Worm (Caenorhabditis elegans) whole organism, young adult: ENCODE data around the gene K12H6.12.

Experiments used
- F49E8.2 ChIP-seq: sonication (generic microtip); optimal IDR thresholded peaks from 3 replicates; lab custom pipeline; 2017; ENCODE audit warnings: missing genetic modification characterization, mild to moderate bottlenecking, missing compliant biosample characterization, antibody characterized with exemption, moderate library complexity; ENCODE audit not compliant: insufficient read depth
- F55B11.4 ChIP-seq: sonication (generic microtip); optimal IDR thresholded peaks from 2 replicates; lab custom pipeline; 2016; ENCODE audit warnings: missing compliant biosample characterization, missing genetic modification characterization, borderline replicate concordance; ENCODE audit not compliant: insufficient read depth
- cebp-2 ChIP-seq: fragments of 200-800 bp; sonication (Bioruptor generic); IDR thresholded peaks from 2 replicates; pipeline ENCODE4 v1.3.6; 2022; ENCODE audit warnings: missing genetic modification characterization, missing compliant biosample characterization
- snpc-4 ChIP-seq, 5 experiments: fragments of 150-350 bp in 1 of 5; sonication (generic microtip) in 4 of 5; optimal IDR thresholded peaks; 2 replicates each; lab custom pipeline; 2014 to 2018; ENCODE audit warnings: missing genetic modification characterization in 5 of 5, missing biosample characterization in 3 of 5, antibody characterized with exemption in 2 of 5, mild to moderate bottlenecking in 2 of 5, missing compliant biosample characterization in 2 of 5, missing genotype in 2 of 5, moderate library complexity in 2 of 5, missing genetic modification reagents in 1 of 5
- unc-62 ChIP-seq: fragments of 150-350 bp; optimal IDR thresholded peaks from 2 replicates; lab custom pipeline; 2014; ENCODE audit warnings: missing biosample characterization, missing genetic modification reagents, missing genetic modification characterization

DNA sequence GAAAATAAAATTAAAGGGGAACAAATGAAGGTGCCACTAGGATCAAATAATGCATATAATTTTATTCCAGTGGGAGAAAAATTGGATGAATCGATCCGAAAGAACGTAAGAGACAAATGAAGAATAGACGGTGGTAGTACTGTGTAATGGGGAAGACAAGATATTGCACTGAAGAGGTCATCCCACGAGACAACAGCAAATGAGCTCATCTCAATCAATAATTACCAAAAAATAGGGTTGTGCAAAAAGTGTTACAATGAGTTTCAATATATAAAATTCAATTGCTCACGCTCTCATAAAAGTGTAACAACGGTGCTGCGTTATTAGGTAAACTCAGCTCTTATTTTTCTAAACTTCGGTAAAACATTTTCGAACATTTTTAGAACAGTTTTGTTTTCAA lies 28.9 kb downstream of the K12H6.12 start, which contains the start of gene K12H6.7:
- TF ChIP-seq unc-62 (GFP tag; lab: Kevin White, UChicago) (no peak), F55B11.4 (tag; lab: Kevin White, UChicago) (no peak), cebp-2 (GFP tag; lab: Robert Waterston, UW) (no peak), F49E8.2 (no peak), snpc-4 (GFP tag; optimal IDR thresholded peaks at IDR 0.05; lab: Kevin White, UChicago) (no peak), snpc-4 (tag; optimal IDR thresholded peaks at IDR 0.05; lab: Kevin White, UChicago) (no peak)
